Worm (Caenorhabditis elegans) whole organism, young adult: ENCODE data around the gene mab-5.

Experiments
- T07F8.4 ChIP-seq: sonication (generic microtip); optimal IDR thresholded peaks from 2 replicates; lab custom pipeline; 2016; ENCODE audit warnings: mild to moderate bottlenecking, missing genetic modification characterization, moderate library complexity, missing compliant biosample characterization
- ceh-27 ChIP-seq: fragments of 200-800 bp; sonication (Bioruptor generic); optimal IDR thresholded peaks from 2 replicates; lab custom pipeline; 2018; ENCODE audit warnings: mild to moderate bottlenecking, missing genetic modification characterization, moderate library complexity, missing compliant biosample characterization
- chd-7 ChIP-seq: sonication (generic microtip); optimal IDR thresholded peaks from 2 replicates; lab custom pipeline; 2016; ENCODE audit warnings: mild to moderate bottlenecking, missing genetic modification characterization, moderate library complexity, missing compliant biosample characterization
- efl-1 ChIP-seq: fragments of 150-350 bp; optimal IDR thresholded peaks from 2 replicates; lab custom pipeline; 2014; ENCODE audit warnings: missing biosample characterization, missing genetic modification reagents, missing genetic modification characterization
- ets-4 ChIP-seq: fragments of 200-800 bp; sonication (Bioruptor generic); optimal IDR thresholded peaks from 2 replicates; lab custom pipeline; 2018; ENCODE audit warnings: mild to moderate bottlenecking, missing genetic modification characterization, missing compliant biosample characterization
- hsf-1 ChIP-seq: fragments of 200-800 bp; sonication (Bioruptor generic); IDR thresholded peaks from 2 replicates; pipeline ENCODE4 v1.3.6; 2022; ENCODE audit warnings: missing genetic modification reagents, missing genetic modification characterization, missing compliant biosample characterization
- nhr-90 ChIP-seq: sonication (generic microtip); optimal IDR thresholded peaks from 2 replicates; lab custom pipeline; 2016; ENCODE audit warnings: missing genotype, mild to moderate bottlenecking, missing genetic modification characterization, missing compliant biosample characterization
- tlf-1 ChIP-seq: fragments of 200-800 bp; sonication (Bioruptor generic); optimal IDR thresholded peaks from 2 replicates; lab custom pipeline; 2018; ENCODE audit warnings: mild to moderate bottlenecking, missing genetic modification characterization, missing compliant biosample characterization

The mab-5 gene

ce11 chrIII:7728494-7728893 lies 54.8 kb downstream of the mab-5 start (continued):
- TF ChIP-seq efl-1 (GFP tag; lab: Kevin White, UChicago) (no peak), nhr-90 (tag; lab: Kevin White, UChicago) (peak; percentile 33), chd-7 (tag; lab: Kevin White, UChicago) (peak; percentile 19), T07F8.4 (no peak), ceh-27 (GFP tag; lab: Kevin White, UChicago) (peak; percentile 2), ets-4 (GFP tag; lab: Kevin White, UChicago) (peak; percentile 54), hsf-1 (GFP tag; lab: Robert Waterston, UW) (peak; percentile 20; the same call in 1 of the 2 replicates), tlf-1 (peak; percentile 17)
- TF ChIP-seq, all 124 proteins: peak for 21
